Fruit fly (Drosophila melanogaster) Kc167 (cell line): Measurements from ENCODE around the gene Arv1.

Experiments
- Sin3A ChIP-seq: fragments of >200 bp; optimal IDR thresholded peaks from 2 replicates; lab custom pipeline; 2018; ENCODE audit warnings: missing external identifiers
- h ChIP-seq: fragments of >200 bp; optimal IDR thresholded peaks from 3 replicates; lab custom pipeline; 2018; ENCODE audit warnings: missing external identifiers
- psq ChIP-seq: fragments of >200 bp; optimal IDR thresholded peaks from 2 replicates; lab custom pipeline; 2017; ENCODE audit warnings: missing external identifiers
- ttk ChIP-seq: sonication (Bioruptor generic); optimal IDR thresholded peaks from 2 replicates; lab custom pipeline; 2017; ENCODE audit warnings: missing external identifiers

- no peak for TF ChIP-seq Sin3A (lab: Kevin White, UChicago)
- TF ChIP-seq psq (lab: Kevin White, UChicago) = no peak
- no peak for TF ChIP-seq ttk (lab: Kevin White, UChicago)
- no peak for TF ChIP-seq h (lab: Kevin White, UChicago)
Observed at dm6 chr3L:21568848-21569372, 39.8 kb upstream of the Arv1 start, which contains the start of the genes CRIF and SMC5.
